Fruit fly (Drosophila melanogaster) whole organism, embryonic: ENCODE data around the gene mRpS18C.
A peak's percentile ranks its signal among the peaks of the same experiment; 100 is the strongest.

Experiments used
- B-H1 ChIP-seq: fragments of 200-800 bp; sonication (Bioruptor generic); IDR thresholded peaks from 3 replicates; pipeline ENCODE4 v1.3.6; 2022; ENCODE audit warnings: missing biosample characterization, missing genetic modification characterization
- BEAF-32 ChIP-seq: fragments of 200-800 bp; sonication (Bioruptor generic); optimal IDR thresholded peaks from 3 replicates; lab custom pipeline; 2017; ENCODE audit warnings: missing biosample characterization, missing genetic modification characterization, mild to moderate bottlenecking, moderate library complexity, missing genetic modification reagents
- C15 ChIP-seq: fragments of 200-800 bp; sonication (Bioruptor generic); IDR thresholded peaks from 3 replicates; pipeline ENCODE4 v1.3.6; 2022; ENCODE audit warnings: missing biosample characterization, missing genetic modification characterization
- CG11723 ChIP-seq: fragments of 200-800 bp; sonication (Bioruptor generic); optimal IDR thresholded peaks from 2 replicates; lab custom pipeline; 2017; ENCODE audit warnings: missing biosample characterization, mild to moderate bottlenecking, missing genetic modification characterization
- CG13775 ChIP-seq: fragments of 200-800 bp; sonication (Bioruptor generic); optimal IDR thresholded peaks from 3 replicates; lab custom pipeline; 2017; ENCODE audit warnings: missing biosample characterization, mild to moderate bottlenecking, missing genetic modification characterization
- CG14014 ChIP-seq: fragments of 200-800 bp; sonication (Bioruptor generic); IDR thresholded peaks from 2 replicates; pipeline ENCODE4 v1.3.6; 2022; ENCODE audit warnings: missing biosample characterization, missing genetic modification characterization
- CG17328 ChIP-seq: fragments of 200-800 bp; sonication (Bioruptor generic); IDR thresholded peaks from 2 replicates; pipeline ENCODE4 v1.3.6; 2022; ENCODE audit warnings: missing biosample characterization, missing genetic modification characterization
- CG17568 ChIP-seq: fragments of 200-800 bp; sonication (Bioruptor generic); optimal IDR thresholded peaks from 2 replicates; lab custom pipeline; 2018; ENCODE audit warnings: missing biosample characterization, mild to moderate bottlenecking, missing genetic modification characterization, moderate library complexity
- CG31441 ChIP-seq: fragments of 200-800 bp; sonication (Bioruptor generic); IDR thresholded peaks from 2 replicates; pipeline ENCODE4 v1.3.6; 2022; ENCODE audit warnings: missing biosample characterization, missing genetic modification characterization
- CG33557 ChIP-seq: fragments of 200-800 bp; sonication (Bioruptor generic); optimal IDR thresholded peaks from 2 replicates; lab custom pipeline; 2019; ENCODE audit warnings: missing biosample characterization, mild to moderate bottlenecking, missing genetic modification characterization, moderate library complexity
- CG34224 ChIP-seq: fragments of 200-800 bp; sonication (Bioruptor generic); IDR thresholded peaks from 3 replicates; pipeline ENCODE4 v1.3.6; 2022; ENCODE audit warnings: missing biosample characterization, missing genetic modification characterization; ENCODE audit not compliant: partially characterized antibody
- CG4424 ChIP-seq: fragments of 200-800 bp; sonication (Bioruptor generic); optimal IDR thresholded peaks from 3 replicates; lab custom pipeline; 2016; ENCODE audit warnings: missing biosample characterization, missing genetic modification characterization
- CG4707 ChIP-seq: fragments of 200-800 bp; sonication (Bioruptor generic); optimal IDR thresholded peaks from 2 replicates; lab custom pipeline; 2018; ENCODE audit warnings: missing biosample characterization, mild to moderate bottlenecking, missing genetic modification characterization, moderate library complexity
- CG7372 ChIP-seq: fragments of 200-800 bp; sonication (Bioruptor generic); IDR thresholded peaks from 2 replicates; pipeline ENCODE4 v1.3.6; 2022; ENCODE audit warnings: missing biosample characterization, missing genetic modification characterization
- CG7745 ChIP-seq: fragments of 200-800 bp; sonication (Bioruptor generic); optimal IDR thresholded peaks from 2 replicates; lab custom pipeline; 2018; ENCODE audit warnings: missing biosample characterization, mild to moderate bottlenecking, missing genetic modification characterization, moderate library complexity
- CG7786 ChIP-seq: fragments of 200-800 bp; sonication (Bioruptor generic); optimal IDR thresholded peaks from 2 replicates; lab custom pipeline; 2016; ENCODE audit warnings: missing biosample characterization, missing genetic modification characterization
- CG8281 ChIP-seq: fragments of 200-800 bp; sonication (Bioruptor generic); optimal IDR thresholded peaks from 2 replicates; lab custom pipeline; 2018; ENCODE audit warnings: missing biosample characterization, mild to moderate bottlenecking, missing genetic modification characterization, moderate library complexity
- CG8478 ChIP-seq: fragments of >200 bp; optimal IDR thresholded peaks from 2 replicates; lab custom pipeline; 2018
- CoRest ChIP-seq: fragments of 200-800 bp; sonication (Bioruptor generic); optimal IDR thresholded peaks from 3 replicates; lab custom pipeline; 2018; ENCODE audit warnings: missing biosample characterization, mild to moderate bottlenecking, missing genetic modification characterization, moderate library complexity
- D19B ChIP-seq: fragments of 200-800 bp; sonication (Bioruptor generic); optimal IDR thresholded peaks from 2 replicates; lab custom pipeline; 2017; ENCODE audit warnings: missing biosample characterization, mild to moderate bottlenecking, missing genetic modification characterization
- E2f1 ChIP-seq: fragments of 200-800 bp; sonication (Bioruptor generic); IDR thresholded peaks from 2 replicates; pipeline ENCODE4 v1.3.6; 2022; ENCODE audit warnings: missing biosample characterization, missing genetic modification characterization
- Elba2 ChIP-seq: fragments of 200-800 bp; sonication (Bioruptor generic); optimal IDR thresholded peaks from 3 replicates; lab custom pipeline; 2016; ENCODE audit warnings: missing biosample characterization, missing genetic modification characterization
- Hey ChIP-seq: fragments of 200-800 bp; sonication (Bioruptor generic); optimal IDR thresholded peaks from 3 replicates; lab custom pipeline; 2018; ENCODE audit warnings: missing biosample characterization, mild to moderate bottlenecking, missing genetic modification characterization
- Scr ChIP-seq: fragments of 200-800 bp; sonication (Bioruptor generic); IDR thresholded peaks from 2 replicates; pipeline ENCODE4 v1.3.6; 2022; ENCODE audit warnings: missing biosample characterization, missing genetic modification characterization; ENCODE audit not compliant: partially characterized antibody
- Sox100B ChIP-seq: fragments of 200-800 bp; sonication (Bioruptor generic); optimal IDR thresholded peaks from 3 replicates; lab custom pipeline; 2018; ENCODE audit warnings: missing biosample characterization, mild to moderate bottlenecking, missing genetic modification characterization
- Sox102F ChIP-seq: fragments of 200-800 bp; sonication (Bioruptor generic); optimal IDR thresholded peaks from 2 replicates; lab custom pipeline; 2018; ENCODE audit warnings: missing biosample characterization, mild to moderate bottlenecking, missing genetic modification characterization, moderate library complexity
- Usf ChIP-seq: fragments of 200-800 bp; sonication (Bioruptor generic); optimal IDR thresholded peaks from 2 replicates; lab custom pipeline; 2017; ENCODE audit warnings: missing genotype, missing biosample characterization, missing genetic modification characterization
- Xrp1 ChIP-seq: fragments of 200-800 bp; sonication (Bioruptor generic); IDR thresholded peaks from 2 replicates; pipeline ENCODE4 v1.3.6; 2022; ENCODE audit warnings: missing biosample characterization, missing genetic modification characterization
- abd-A ChIP-seq: fragments of 200-800 bp; sonication (Bioruptor generic); optimal IDR thresholded peaks from 3 replicates; lab custom pipeline; 2019; ENCODE audit warnings: missing biosample characterization, mild to moderate bottlenecking, missing genetic modification characterization, moderate library complexity
- ash1 ChIP-seq: fragments of 200-800 bp; sonication (Bioruptor generic); optimal IDR thresholded peaks from 2 replicates; lab custom pipeline; 2018; ENCODE audit warnings: missing biosample characterization, mild to moderate bottlenecking, missing genetic modification characterization
- az2 ChIP-seq: fragments of 200-800 bp; sonication (Bioruptor generic); optimal IDR thresholded peaks from 3 replicates; lab custom pipeline; 2016; ENCODE audit warnings: missing biosample characterization, missing genetic modification characterization
- bab2 ChIP-seq: fragments of 200-800 bp; sonication (Bioruptor generic); optimal IDR thresholded peaks from 2 replicates; lab custom pipeline; 2016; ENCODE audit warnings: missing biosample characterization, missing genetic modification characterization
- cg ChIP-seq: fragments of 200-800 bp; sonication (Bioruptor generic); optimal IDR thresholded peaks from 3 replicates; lab custom pipeline; 2019; ENCODE audit warnings: missing biosample characterization, mild to moderate bottlenecking, missing genetic modification characterization, moderate library complexity
- chinmo ChIP-seq: fragments of 200-800 bp; sonication (Bioruptor generic); IDR thresholded peaks from 4 replicates; pipeline ENCODE4 v1.3.6; 2022; ENCODE audit warnings: missing biosample characterization, missing genetic modification characterization; ENCODE audit not compliant: partially characterized antibody
- dmrt11E ChIP-seq: fragments of 200-800 bp; sonication (Bioruptor generic); optimal IDR thresholded peaks from 3 replicates; lab custom pipeline; 2018; ENCODE audit warnings: missing biosample characterization, mild to moderate bottlenecking, missing genetic modification characterization, moderate library complexity
- fu2 ChIP-seq: fragments of 200-800 bp; sonication (Bioruptor generic); optimal IDR thresholded peaks from 2 replicates; lab custom pipeline; 2016; ENCODE audit warnings: missing biosample characterization, missing genetic modification characterization
- gcm ChIP-seq: fragments of 200-800 bp; sonication (Bioruptor generic); optimal IDR thresholded peaks from 2 replicates; lab custom pipeline; 2019; ENCODE audit warnings: missing biosample characterization, mild to moderate bottlenecking, missing genetic modification characterization, moderate library complexity
- insv ChIP-seq, 2 experiments: fragments of 200-800 bp; sonication (Bioruptor generic); optimal IDR thresholded peaks; 3 replicates each; lab custom pipeline; 2016 to 2018; ENCODE audit warnings: missing biosample characterization in 2 of 2, missing genetic modification characterization in 2 of 2
- knrl ChIP-seq: fragments of 200-800 bp; sonication (Bioruptor generic); IDR thresholded peaks from 3 replicates; pipeline ENCODE4 v1.3.6; 2022; ENCODE audit warnings: missing biosample characterization, missing genetic modification characterization; ENCODE audit not compliant: partially characterized antibody
- mam ChIP-seq: fragments of 200-800 bp; sonication (Bioruptor generic); optimal IDR thresholded peaks from 3 replicates; lab custom pipeline; 2016; ENCODE audit warnings: missing biosample characterization, missing genetic modification characterization
- nau ChIP-seq: fragments of 200-800 bp; sonication (Bioruptor generic); optimal IDR thresholded peaks from 3 replicates; lab custom pipeline; 2017; ENCODE audit warnings: missing biosample characterization, mild to moderate bottlenecking, missing genetic modification characterization, missing genetic modification reagents
- nerfin-1 ChIP-seq: fragments of 200-800 bp; sonication (Bioruptor generic); optimal IDR thresholded peaks from 3 replicates; lab custom pipeline; 2019; ENCODE audit warnings: missing biosample characterization, mild to moderate bottlenecking, missing genetic modification characterization, moderate library complexity
- nom ChIP-seq: fragments of 200-800 bp; sonication (Bioruptor generic); optimal IDR thresholded peaks from 2 replicates; lab custom pipeline; 2017; ENCODE audit warnings: missing biosample characterization, missing genetic modification characterization, mild to moderate bottlenecking, moderate library complexity, missing genetic modification reagents
- pb ChIP-seq: fragments of 200-800 bp; sonication (Bioruptor generic); optimal IDR thresholded peaks from 3 replicates; lab custom pipeline; 2016; ENCODE audit warnings: missing biosample characterization, missing genetic modification characterization
- sens-2 ChIP-seq: fragments of 200-800 bp; sonication (Bioruptor generic); IDR thresholded peaks from 2 replicates; pipeline ENCODE4 v1.3.6; 2022; ENCODE audit warnings: missing biosample characterization, missing genetic modification characterization
- seq ChIP-seq: fragments of 200-800 bp; sonication (Bioruptor generic); IDR thresholded peaks from 2 replicates; pipeline ENCODE4 v1.3.6; 2022; ENCODE audit warnings: missing biosample characterization, missing genetic modification characterization
- slbo ChIP-seq: fragments of 200-800 bp; sonication (Bioruptor generic); IDR thresholded peaks from 2 replicates; pipeline ENCODE4 v1.3.6; 2022; ENCODE audit warnings: missing biosample characterization, missing genetic modification characterization
- sr ChIP-seq: fragments of 200-800 bp; sonication (Bioruptor generic); IDR thresholded peaks from 3 replicates; pipeline ENCODE4 v1.3.6; 2022; ENCODE audit warnings: missing biosample characterization, missing genetic modification characterization
- ssp ChIP-seq: fragments of 200-800 bp; sonication (Bioruptor generic); IDR thresholded peaks from 2 replicates; pipeline ENCODE4 v1.3.6; 2022; ENCODE audit warnings: missing biosample characterization, missing genetic modification characterization
- trh ChIP-seq: fragments of 200-800 bp; sonication (Bioruptor generic); optimal IDR thresholded peaks from 2 replicates; lab custom pipeline; 2016; ENCODE audit warnings: missing biosample characterization, missing genetic modification characterization
- tx ChIP-seq: fragments of 200-800 bp; sonication (Bioruptor generic); optimal IDR thresholded peaks from 2 replicates; lab custom pipeline; 2016; ENCODE audit warnings: missing biosample characterization, missing genetic modification characterization

mRpS18C gene

dm6 chr3R:30413795-30414194 is 10.0 kb upstream of the mRpS18C start (continued):
- TF ChIP-seq nau (GFP tag; lab: Kevin White, UChicago) (no peak), CG13775 (GFP tag; lab: Kevin White, UChicago) (no peak), CG4707 (no peak), D19B (no peak), slbo (no peak; the same call in 1 of the 2 replicates), CG8478 (lab: Kevin White, UChicago) (no peak), BEAF-32 (GFP tag; lab: Kevin White, UChicago) (no peak), Sox100B (GFP tag; lab: Kevin White, UChicago) (peak; percentile 45), pb (GFP tag; lab: Kevin White, UChicago) (no peak), knrl (GFP tag; lab: Robert Waterston, UW) (no peak), sens-2 (GFP tag; lab: Robert Waterston, UW) (peak; percentile 40; the same call in 1 of the 2 replicates), Hey (no peak), CG17328 (peak; percentile 71), B-H1 (GFP tag; lab: Robert Waterston, UW) (peak; percentile 53; the same call in 2 of the 3 replicates), insv (GFP tag; optimal IDR thresholded peaks at IDR 0.05; lab: Kevin White, UChicago) (no peak), ash1 (GFP tag; lab: Kevin White, UChicago) (no peak), CG8281 (tag; lab: Kevin White, UChicago) (no peak), bab2 (GFP tag; lab: Kevin White, UChicago) (peak; percentile 59), C15 (no peak), dmrt11E (tag; lab: Kevin White, UChicago) (peak; percentile 45), abd-A (tag; lab: Kevin White, UChicago) (no peak), chinmo (no peak), nom (no peak), mam (GFP tag; lab: Kevin White, UChicago) (peak; percentile 46), E2f1 (GFP tag; lab: Robert Waterston, UW) (peak; percentile 41), CG33557 (GFP tag; lab: Kevin White, UChicago) (no peak), gcm (GFP tag; lab: Kevin White, UChicago) (peak; percentile 32), CG31441 (peak; percentile 67), Sox102F (GFP tag; lab: Kevin White, UChicago) (peak; percentile 73), trh (GFP tag; lab: Kevin White, UChicago) (no peak), Scr (GFP tag; lab: Robert Waterston, UW) (no peak), CG7372 (GFP tag; lab: Robert Waterston, UW) (peak; percentile 40; the same call in 1 of the 2 replicates), CG7786 (GFP tag; lab: Kevin White, UChicago) (peak; percentile 8), seq (GFP tag; lab: Robert Waterston, UW) (0 out of 2 replicates have a peak, but pooled peaks have one; percentile 22), CoRest (tag; lab: Kevin White, UChicago) (peak; percentile 36), CG4424 (GFP tag; lab: Kevin White, UChicago) (peak; percentile 60), CG34224 (GFP tag; lab: Robert Waterston, UW) (no peak), nerfin-1 (tag; lab: Kevin White, UChicago) (peak; percentile 36), Xrp1 (GFP tag; lab: Robert Waterston, UW) (peak; percentile 78), sr (GFP tag; lab: Robert Waterston, UW) (no peak), az2 (GFP tag; lab: Kevin White, UChicago) (peak; percentile 55), CG14014 (GFP tag; lab: Robert Waterston, UW) (peak; percentile 49; the same call in 1 of the 2 replicates), Usf (GFP tag; lab: Kevin White, UChicago) (no peak), Elba2 (GFP tag; lab: Kevin White, UChicago) (no peak), cg (GFP tag; lab: Kevin White, UChicago) (no peak), ssp (GFP tag; lab: Robert Waterston, UW) (0 out of 2 replicates have a peak, but pooled peaks have one; percentile 9), CG17568 (no peak), fu2 (GFP tag; lab: Kevin White, UChicago) (no peak), CG11723 (GFP tag; lab: Kevin White, UChicago) (no peak), CG7745 (tag; lab: Kevin White, UChicago) (no peak), tx (GFP tag; lab: Kevin White, UChicago) (no peak)
